Worm (Caenorhabditis elegans) whole organism, mixed stage, embryonic: ENCODE data around the gene mrpl-49.

Experiments
- elt-1 ChIP-seq: sonication (generic microtip); optimal IDR thresholded peaks from 2 replicates; lab custom pipeline; 2017; ENCODE audit warnings: missing genetic modification characterization, mild to moderate bottlenecking, missing compliant biosample characterization, antibody characterized with exemption, moderate library complexity, borderline replicate concordance; ENCODE audit not compliant: insufficient read depth
- lsy-2 ChIP-seq: fragments of 150-350 bp; optimal IDR thresholded peaks from 2 replicates; lab custom pipeline; 2014; ENCODE audit warnings: missing biosample characterization, missing genetic modification characterization
- nhr-28 ChIP-seq: fragments of 150-350 bp; optimal IDR thresholded peaks from 2 replicates; lab custom pipeline; 2014; ENCODE audit warnings: missing biosample characterization, missing genetic modification characterization

ce11 chrV:12701613-12702012 is 26.8 kb upstream of the mrpl-49 start:
- no peak for TF ChIP-seq nhr-28 (tag; lab: Kevin White, UChicago)
- no peak for TF ChIP-seq lsy-2 (tag; lab: Kevin White, UChicago)
- TF ChIP-seq elt-1 (tag; lab: Kevin White, UChicago): no peak
